Worm (Caenorhabditis elegans) whole organism, young adult: Measurements from ENCODE around the gene C55B6.7.

Source experiments
- F39B2.1 ChIP-seq: fragments of 200-800 bp; sonication (Bioruptor generic); IDR thresholded peaks from 2 replicates; pipeline ENCODE4 v1.3.6; 2022; ENCODE audit warnings: missing genetic modification reagents, missing genetic modification characterization, missing compliant biosample characterization
- K12H6.12 ChIP-seq: fragments of 200-800 bp; sonication (Bioruptor generic); optimal IDR thresholded peaks from 2 replicates; lab custom pipeline; 2018; ENCODE audit warnings: mild to moderate bottlenecking, missing genetic modification characterization, missing compliant biosample characterization
- Y53F4B.3 ChIP-seq: fragments of 200-800 bp; sonication (Bioruptor generic); IDR thresholded peaks from 2 replicates; pipeline ENCODE4 v1.3.6; 2022; ENCODE audit warnings: missing genetic modification reagents, missing genetic modification characterization, missing compliant biosample characterization
- Y95B8A.8 ChIP-seq: fragments of 200-800 bp; sonication (Bioruptor generic); IDR thresholded peaks from 2 replicates; pipeline ENCODE4 v1.3.6; 2022; ENCODE audit warnings: missing genetic modification reagents, missing genetic modification characterization, missing compliant biosample characterization
- ama-1 ChIP-seq, 3 experiments: fragments of 150-350 bp in 1 of 3; sonication (generic microtip) in 2 of 3; optimal IDR thresholded peaks; 2 replicates each; lab custom pipeline; 2014 to 2018; ENCODE audit warnings: missing biosample characterization in 2 of 3, missing genetic modification characterization in 2 of 3, missing genetic modification reagents in 2 of 3
- attf-3 ChIP-seq: fragments of 200-800 bp; sonication (Bioruptor generic); conservative IDR thresholded peaks from 2 replicates; pipeline ENCODE4 v1.3.6; 2022; ENCODE audit warnings: missing genetic modification reagents, missing genetic modification characterization, missing compliant biosample characterization
- attf-6 ChIP-seq: fragments of 200-800 bp; sonication (Bioruptor generic); IDR thresholded peaks from 2 replicates; pipeline ENCODE4 v1.3.6; 2022; ENCODE audit warnings: missing genetic modification reagents, missing genetic modification characterization, missing compliant biosample characterization
- ceh-79 ChIP-seq: sonication (generic microtip); optimal IDR thresholded peaks from 2 replicates; lab custom pipeline; 2017; ENCODE audit warnings: mild to moderate bottlenecking, missing genetic modification characterization, missing compliant biosample characterization
- chd-7 ChIP-seq: sonication (generic microtip); optimal IDR thresholded peaks from 2 replicates; lab custom pipeline; 2016; ENCODE audit warnings: mild to moderate bottlenecking, missing genetic modification characterization, moderate library complexity, missing compliant biosample characterization
- efl-1 ChIP-seq: fragments of 150-350 bp; optimal IDR thresholded peaks from 2 replicates; lab custom pipeline; 2014; ENCODE audit warnings: missing biosample characterization, missing genetic modification reagents, missing genetic modification characterization
- fkh-3 ChIP-seq: sonication (generic microtip); optimal IDR thresholded peaks from 2 replicates; lab custom pipeline; 2016; ENCODE audit warnings: mild to moderate bottlenecking, missing genetic modification characterization, missing compliant biosample characterization
- hlh-12 ChIP-seq: sonication (generic microtip); optimal IDR thresholded peaks from 2 replicates; lab custom pipeline; 2016; ENCODE audit warnings: missing genetic modification characterization, missing compliant biosample characterization
- lin-26 ChIP-seq: fragments of 200-800 bp; sonication (Bioruptor generic); IDR thresholded peaks from 2 replicates; pipeline ENCODE4 v1.3.6; 2022; ENCODE audit warnings: missing genetic modification reagents, missing genetic modification characterization, missing compliant biosample characterization
- lin-35 ChIP-seq, 3 experiments: fragments of 150-350 bp in 2 of 3; sonication (generic microtip) in 1 of 3; optimal IDR thresholded peaks; 2 replicates each; lab custom pipeline; 2014 to 2018; ENCODE audit warnings: missing biosample characterization in 3 of 3, missing genetic modification characterization in 3 of 3, missing genetic modification reagents in 3 of 3
- lin-40 ChIP-seq: sonication (generic microtip); optimal IDR thresholded peaks from 2 replicates; lab custom pipeline; 2016; ENCODE audit warnings: missing genetic modification characterization, mild to moderate bottlenecking, missing compliant biosample characterization, missing genotype, missing genetic modification reagents
- mes-4 ChIP-seq: sonication (generic microtip); optimal IDR thresholded peaks from 2 replicates; lab custom pipeline; 2016; ENCODE audit warnings: missing genotype, missing genetic modification characterization, missing compliant biosample characterization
- nhr-27 ChIP-seq: fragments of 200-800 bp; sonication (Bioruptor generic); optimal IDR thresholded peaks from 2 replicates; lab custom pipeline; 2018; ENCODE audit warnings: mild to moderate bottlenecking, missing genetic modification characterization, moderate library complexity, missing compliant biosample characterization
- nhr-80 ChIP-seq: sonication (generic microtip); optimal IDR thresholded peaks from 2 replicates; lab custom pipeline; 2016; ENCODE audit warnings: missing genetic modification characterization, missing compliant biosample characterization
- nhr-90 ChIP-seq: sonication (generic microtip); optimal IDR thresholded peaks from 2 replicates; lab custom pipeline; 2016; ENCODE audit warnings: missing genotype, mild to moderate bottlenecking, missing genetic modification characterization, missing compliant biosample characterization
- sdz-38 ChIP-seq: sonication (generic microtip); optimal IDR thresholded peaks from 2 replicates; lab custom pipeline; 2016; ENCODE audit warnings: missing genotype, missing genetic modification characterization, missing compliant biosample characterization
- unc-130 ChIP-seq: sonication (generic microtip); optimal IDR thresholded peaks from 2 replicates; lab custom pipeline; 2016; ENCODE audit warnings: missing genetic modification reagents, missing genetic modification characterization, missing compliant biosample characterization
- unc-62 ChIP-seq: fragments of 150-350 bp; optimal IDR thresholded peaks from 2 replicates; lab custom pipeline; 2014; ENCODE audit warnings: missing biosample characterization, missing genetic modification reagents, missing genetic modification characterization
- ztf-25 ChIP-seq: fragments of 200-800 bp; sonication (Bioruptor generic); IDR thresholded peaks from 2 replicates; pipeline ENCODE4 v1.3.6; 2022; ENCODE audit warnings: missing genetic modification reagents, missing genetic modification characterization, missing compliant biosample characterization

Gene C55B6.7

DNA sequence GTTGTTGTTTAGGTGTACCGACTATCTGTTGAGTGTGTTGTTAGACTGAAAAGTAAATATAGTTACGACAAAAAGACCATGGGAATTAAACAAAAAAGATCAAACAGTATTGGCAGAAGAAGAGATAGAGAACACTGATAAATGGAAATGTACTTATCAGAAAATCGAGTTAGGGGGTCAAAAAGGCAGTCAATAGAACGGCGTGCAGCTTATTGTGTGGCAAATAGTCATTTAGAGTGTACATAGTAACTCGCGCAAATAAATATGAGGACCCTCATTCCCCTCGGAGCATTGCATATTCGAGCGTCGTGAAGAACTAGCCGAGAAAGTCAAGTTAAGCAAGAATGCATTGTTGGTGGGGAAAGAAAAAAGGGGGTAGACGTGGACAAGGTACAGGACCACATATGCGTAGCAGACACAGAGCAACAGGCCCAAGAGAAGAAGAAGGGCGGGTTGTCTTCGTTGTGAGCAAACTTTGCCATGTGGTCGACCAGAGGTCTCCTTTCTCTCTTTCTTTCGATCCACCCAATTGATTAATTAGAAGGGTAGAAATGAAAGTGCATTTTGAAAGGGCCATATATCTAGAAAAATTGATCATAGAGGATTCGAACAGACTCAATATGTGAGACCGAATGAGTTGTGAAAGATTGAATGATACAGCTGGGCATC, 40.5 kb downstream of the C55B6.7 start, which contains the start of gene lam-2:
TSS of gene lam-2 (minus strand) at position 51 of the 669 bp plus-strand sequence.
- TF ChIP-seq F39B2.1 (GFP tag; lab: Robert Waterston, UW), result no peak
- TF ChIP-seq Y95B8A.8 (GFP tag; lab: Robert Waterston, UW), result no peak
- no peak for TF ChIP-seq sdz-38
- no peak for TF ChIP-seq lin-40
- no peak for TF ChIP-seq nhr-90 (tag; lab: Kevin White, UChicago)
- no peak for TF ChIP-seq efl-1
- TF ChIP-seq mes-4 (tag; lab: Kevin White, UChicago), result no peak
- no peak for TF ChIP-seq chd-7 (tag; lab: Kevin White, UChicago)
- TF ChIP-seq ceh-79, result no peak
- TF ChIP-seq attf-6 (GFP tag; lab: Robert Waterston, UW), result no peak
- no peak for TF ChIP-seq K12H6.12 (tag; lab: Kevin White, UChicago)
- TF ChIP-seq attf-3 (GFP tag; lab: Robert Waterston, UW), result no peak
- TF ChIP-seq Y53F4B.3 (GFP tag; lab: Robert Waterston, UW), result no peak
- TF ChIP-seq nhr-27 (tag; lab: Kevin White, UChicago), result no peak
- TF ChIP-seq unc-62, result no peak

ce11 chrX:7149670-7150069, 42.1 kb downstream of the C55B6.7 start:
- TF ChIP-seq lin-35 (GFP tag; optimal IDR thresholded peaks at IDR 0.05; lab: Kevin White, UChicago) (no peak), fkh-3 (tag; lab: Kevin White, UChicago) (no peak), unc-130 (GFP tag; lab: Kevin White, UChicago) (no peak), unc-62 (no peak), lin-26 (GFP tag; lab: Robert Waterston, UW) (no peak), ztf-25 (GFP tag; lab: Robert Waterston, UW) (no peak), hlh-12 (no peak)
- TF ChIP-seq, all 124 proteins: peak for 0

DNA sequence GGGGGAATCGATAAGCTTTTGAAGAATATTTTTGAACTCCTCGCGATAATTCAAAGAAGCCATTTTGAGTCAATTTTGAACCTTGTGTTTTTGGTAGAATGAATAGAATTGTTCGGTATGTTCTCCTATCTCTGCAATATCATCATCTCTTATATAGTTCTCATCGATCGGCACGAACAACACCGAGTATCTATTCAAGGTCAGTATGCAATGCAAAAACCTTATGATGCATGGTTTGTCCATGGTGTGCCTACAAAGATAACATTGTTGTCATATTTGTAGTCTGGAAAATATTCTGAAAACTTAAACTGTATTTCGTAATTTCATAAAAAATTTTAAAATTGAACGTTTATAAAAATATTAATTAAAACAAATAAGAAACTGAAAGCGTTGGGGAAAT, 48.3 kb downstream of the C55B6.7 start, which contains the start of gene alh-10:
TSS of gene alh-10 (minus strand) at position 127 of the 400 bp plus-strand sequence.
- TF ChIP-seq nhr-80 (tag; lab: Kevin White, UChicago), result peak; percentile 6
- no peak for TF ChIP-seq ama-1 (optimal IDR thresholded peaks at IDR 0.05; lab: Kevin White, UChicago)
- TF ChIP-seq ama-1 (GFP tag; optimal IDR thresholded peaks at IDR 0.05; lab: Kevin White, UChicago), result no peak
